Worm (Caenorhabditis elegans): Measurements from ENCODE around the gene C05D12.1.

C05D12.1 gene

DNA sequence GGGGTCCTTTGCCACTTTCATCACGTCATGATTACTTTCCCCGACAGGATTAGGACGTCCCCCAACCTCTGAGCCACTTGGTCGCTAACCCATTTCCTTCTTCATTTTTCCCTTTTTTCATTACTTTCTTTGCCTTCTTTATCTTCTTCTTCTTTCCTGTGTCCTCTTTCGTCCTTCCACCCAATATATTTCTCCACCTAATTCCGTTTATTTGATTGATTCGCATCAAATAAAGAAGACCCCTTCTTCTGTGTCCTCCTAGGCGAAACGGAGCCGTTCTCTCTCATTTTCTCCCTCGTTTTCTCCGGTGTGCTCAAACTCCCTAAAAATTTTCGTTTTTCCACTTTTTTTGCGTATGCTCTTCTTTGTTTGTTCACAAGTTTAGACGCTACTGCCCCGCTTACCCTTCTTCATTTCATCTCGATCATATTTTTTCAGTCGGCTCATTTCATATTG, 5.9 kb downstream of the C05D12.1 start, which contains the start of gene C05D12.7:
TSS of gene C05D12.7 (plus strand) at position 406 of the 456 bp plus-strand sequence.
- no peak for TF ChIP-seq odd-2 (tag; optimal IDR thresholded peaks at IDR 0.05)
- no peak for TF ChIP-seq K02D7.2 (tag; optimal IDR thresholded peaks at IDR 0.05)
- TF ChIP-seq syd-9 (tag; optimal IDR thresholded peaks at IDR 0.05), result no peak
- peak; percentile 57 for TF ChIP-seq unc-42 (tag; optimal IDR thresholded peaks at IDR 0.05)

DNA sequence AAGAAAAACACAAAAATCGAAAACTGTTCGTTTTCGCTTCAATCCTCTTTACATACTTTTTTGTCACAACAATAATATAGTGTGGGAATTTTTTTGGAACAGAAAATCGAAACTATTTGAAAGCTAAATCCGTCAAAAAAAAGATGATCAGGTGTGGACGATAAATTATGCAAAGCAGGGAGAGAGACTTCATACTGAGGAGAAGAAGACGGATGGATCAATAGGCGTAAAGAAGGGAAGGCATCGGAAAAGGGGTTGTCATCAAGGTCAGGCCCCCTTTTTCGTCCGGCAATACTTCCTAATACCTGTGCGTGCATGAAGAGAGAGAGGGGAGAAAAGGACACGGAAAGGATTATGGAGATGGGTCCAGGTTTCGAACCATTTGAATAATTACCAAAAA, 15.2 kb downstream of the C05D12.1 start:
- TF ChIP-seq gmeb-2 (tag; optimal IDR thresholded peaks at IDR 0.05) (no peak), elt-4 (tag; optimal IDR thresholded peaks at IDR 0.05) (no peak), ztf-16 (tag; optimal IDR thresholded peaks at IDR 0.05) (no peak), ceh-14 (tag; optimal IDR thresholded peaks at IDR 0.05) (no peak), pag-3 (tag; optimal IDR thresholded peaks at IDR 0.05; ENCODE audit: borderline replicate concordance) (no peak), hlh-30 (tag; optimal IDR thresholded peaks at IDR 0.05; ENCODE audit: insufficient read depth) (no peak)

DNA sequence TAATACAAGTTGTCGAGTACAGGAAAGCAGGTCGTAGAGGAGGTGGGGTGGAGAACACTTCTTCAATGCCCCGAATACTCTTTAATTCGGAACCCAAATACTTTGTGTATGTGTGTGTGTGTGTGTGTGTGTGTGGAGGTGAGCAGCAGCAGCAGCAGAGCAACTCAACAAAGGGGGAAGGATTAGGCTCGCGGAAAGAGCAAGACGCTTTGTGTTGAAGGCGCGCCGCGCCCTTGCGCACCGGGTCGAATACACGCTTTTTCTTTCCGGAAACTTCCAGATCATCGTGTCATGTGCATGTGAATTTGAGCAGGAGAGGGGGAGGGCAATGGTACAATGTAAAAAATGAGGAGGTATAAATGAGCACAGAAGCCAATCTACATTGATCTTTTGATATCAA, 16.8 kb downstream of the C05D12.1 start:
- TF ChIP-seq K02D7.2 (tag; optimal IDR thresholded peaks at IDR 0.05), result no peak
- peak; percentile 64 for TF ChIP-seq ets-4 (tag; optimal IDR thresholded peaks at IDR 0.05)
- TF ChIP-seq dve-1 (tag; optimal IDR thresholded peaks at IDR 0.05), result peak; percentile 14
- peak; percentile 24 for TF ChIP-seq ref-2 (tag; optimal IDR thresholded peaks at IDR 0.05)
- no peak for TF ChIP-seq sox-4 (tag; optimal IDR thresholded peaks at IDR 0.05)
- TF ChIP-seq ceh-2 (tag; optimal IDR thresholded peaks at IDR 0.05), result no peak
- peak; percentile 44 for TF ChIP-seq fkh-6 (tag; optimal IDR thresholded peaks at IDR 0.05)
- no peak for TF ChIP-seq gmeb-2 (tag; optimal IDR thresholded peaks at IDR 0.05)
- peak; percentile 22 for TF ChIP-seq ceh-31 (tag; optimal IDR thresholded peaks at IDR 0.05)

DNA sequence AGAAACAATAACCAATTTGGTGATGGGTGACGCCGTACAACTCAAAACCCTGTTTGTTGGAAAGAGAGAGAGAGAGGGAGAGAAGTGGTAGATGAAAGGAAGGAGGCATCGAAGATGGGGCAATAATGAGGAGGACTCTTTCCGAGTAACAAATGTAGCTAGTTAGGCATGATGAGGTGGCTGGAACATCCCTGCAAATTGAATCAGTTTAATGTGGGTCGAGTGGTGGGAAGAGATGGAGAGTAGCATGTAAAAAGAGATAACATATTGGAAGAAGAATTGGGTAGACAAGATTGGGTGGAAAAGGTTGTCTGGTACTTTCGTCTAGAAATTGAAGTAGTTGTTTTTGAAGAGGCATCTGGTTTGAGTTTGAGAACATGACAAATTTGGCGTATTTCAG, 19.4 kb downstream of the C05D12.1 start:
- TF ChIP-seq K09A11.1 (tag; optimal IDR thresholded peaks at IDR 0.05; ENCODE audit: insufficient read depth), result no peak
- no peak for TF ChIP-seq Y22D7AL.16 (tag; optimal IDR thresholded peaks at IDR 0.05)
- TF ChIP-seq dmd-4 (tag; optimal IDR thresholded peaks at IDR 0.05; ENCODE audit: borderline replicate concordance), result no peak
- peak; percentile 13 for TF ChIP-seq C08G9.2 (tag; optimal IDR thresholded peaks at IDR 0.05)
- no peak for TF ChIP-seq elt-2 (tag; optimal IDR thresholded peaks at IDR 0.05)
- peak; percentile 84 for TF ChIP-seq unc-42 (tag; optimal IDR thresholded peaks at IDR 0.05)
- no peak for TF ChIP-seq sdc-2 (tag; optimal IDR thresholded peaks at IDR 0.05)

DNA sequence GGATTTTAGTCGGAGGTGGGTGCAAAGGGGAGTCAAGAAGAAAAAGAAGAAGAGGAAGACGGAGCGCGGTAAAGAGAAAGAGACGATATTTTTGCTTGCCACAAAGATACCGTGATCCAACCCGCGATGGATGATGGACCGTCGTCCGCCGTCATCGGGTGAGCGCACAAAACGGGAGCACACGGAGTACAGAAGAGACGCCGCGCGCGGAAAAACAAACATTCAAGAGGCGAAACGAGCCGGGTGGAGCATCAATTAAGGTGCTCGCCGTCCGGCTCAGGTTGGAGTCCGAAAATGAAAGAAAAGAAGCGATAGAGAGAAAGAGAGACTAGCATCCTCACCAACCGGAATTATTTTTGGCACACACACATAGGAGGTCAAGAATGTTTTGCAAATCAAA, 21.8 kb downstream of the C05D12.1 start:
- TF ChIP-seq madf-2 (tag; optimal IDR thresholded peaks at IDR 0.05), result no peak
- no peak for TF ChIP-seq ztf-16 (tag; optimal IDR thresholded peaks at IDR 0.05)
- TF ChIP-seq syd-9 (tag; optimal IDR thresholded peaks at IDR 0.05), result no peak
- peak; percentile 11 for TF ChIP-seq eyg-1 (tag; optimal IDR thresholded peaks at IDR 0.05)
- TF ChIP-seq fkh-10 (GFP tag; optimal IDR thresholded peaks at IDR 0.05), result no peak
- TF ChIP-seq elt-2 (tag; optimal IDR thresholded peaks at IDR 0.05), result no peak
- TF ChIP-seq ets-4 (tag; optimal IDR thresholded peaks at IDR 0.05), result no peak
- TF ChIP-seq ceh-6 (GFP tag; optimal IDR thresholded peaks at IDR 0.05), result no peak
- TF ChIP-seq ceh-19 (GFP tag; optimal IDR thresholded peaks at IDR 0.05), result peak; percentile 16
- peak; percentile 34 for TF ChIP-seq ceh-2 (tag; optimal IDR thresholded peaks at IDR 0.05)
- peak; percentile 52 for TF ChIP-seq ceh-34 (tag; optimal IDR thresholded peaks at IDR 0.05)

DNA sequence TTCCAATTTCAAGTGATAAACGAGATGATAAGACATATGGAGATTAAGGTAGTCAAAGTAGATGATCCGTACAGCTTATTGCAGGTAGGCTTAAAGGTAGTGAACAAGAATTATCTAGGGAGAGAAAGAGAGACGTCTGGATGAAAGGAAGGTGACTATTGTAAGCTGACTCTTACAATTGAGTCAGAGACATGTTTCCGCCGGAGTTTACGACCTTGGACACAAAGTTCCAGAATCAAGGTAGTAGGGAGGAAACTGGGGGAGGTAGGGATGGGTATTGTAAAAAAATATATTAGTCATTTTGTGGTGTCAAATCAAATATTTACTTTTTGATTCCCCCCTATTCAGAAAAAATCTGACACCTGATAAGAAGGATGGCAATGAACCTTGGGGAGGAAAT, 23.2 kb downstream of the C05D12.1 start:
- TF ChIP-seq unc-86 (tag; optimal IDR thresholded peaks at IDR 0.05) (no peak), unc-55 (GFP tag; optimal IDR thresholded peaks at IDR 0.05) (no peak), F13H6.1 (tag; optimal IDR thresholded peaks at IDR 0.05) (no peak), pha-2 (tag; optimal IDR thresholded peaks at IDR 0.05) (no peak), fkh-10 (GFP tag; optimal IDR thresholded peaks at IDR 0.05) (no peak), nhr-232 (tag; optimal IDR thresholded peaks at IDR 0.05) (no peak), K09A11.1 (tag; optimal IDR thresholded peaks at IDR 0.05; ENCODE audit: insufficient read depth) (no peak), elt-2 (tag; optimal IDR thresholded peaks at IDR 0.05) (no peak)
